Fruit fly (Drosophila melanogaster) whole organism, embryonic: ENCODE data around the gene geko.
A peak's percentile ranks its signal among the peaks of the same experiment; 100 is the strongest.

Source experiments
- B-H1 ChIP-seq: fragments of 200-800 bp; sonication (Bioruptor generic); IDR thresholded peaks from 3 replicates; pipeline ENCODE4 v1.3.6; 2022; ENCODE audit warnings: missing biosample characterization, missing genetic modification characterization
- BEAF-32 ChIP-seq: fragments of 200-800 bp; sonication (Bioruptor generic); optimal IDR thresholded peaks from 3 replicates; lab custom pipeline; 2017; ENCODE audit warnings: missing biosample characterization, missing genetic modification characterization, mild to moderate bottlenecking, moderate library complexity, missing genetic modification reagents
- Blimp-1 ChIP-seq: fragments of 200-800 bp; sonication (Bioruptor generic); optimal IDR thresholded peaks from 3 replicates; lab custom pipeline; 2018; ENCODE audit warnings: missing biosample characterization, missing genetic modification characterization, mild to moderate bottlenecking, moderate library complexity, missing genetic modification reagents
- CG15514 ChIP-seq: fragments of 200-800 bp; sonication (Bioruptor generic); optimal IDR thresholded peaks from 3 replicates; lab custom pipeline; 2017; ENCODE audit warnings: missing biosample characterization, missing genetic modification characterization, mild to moderate bottlenecking, moderate library complexity, missing genetic modification reagents
- CG17829 ChIP-seq: fragments of 200-800 bp; optimal IDR thresholded peaks from 2 replicates; lab custom pipeline; 2019; ENCODE audit warnings: missing biosample characterization, mild to moderate bottlenecking, missing genetic modification characterization, moderate library complexity
- CG18262 ChIP-seq: fragments of 200-800 bp; optimal IDR thresholded peaks from 3 replicates; lab custom pipeline; 2019; ENCODE audit warnings: missing biosample characterization, mild to moderate bottlenecking, missing genetic modification characterization, moderate library complexity
- CG2678 ChIP-seq: fragments of 200-800 bp; sonication (Bioruptor generic); optimal IDR thresholded peaks from 3 replicates; lab custom pipeline; 2019; ENCODE audit warnings: missing biosample characterization, mild to moderate bottlenecking, missing genetic modification characterization, moderate library complexity
- CG30020 ChIP-seq: fragments of 200-800 bp; optimal IDR thresholded peaks from 2 replicates; lab custom pipeline; 2019; ENCODE audit warnings: missing biosample characterization, mild to moderate bottlenecking, missing genetic modification characterization, moderate library complexity
- CG3281 ChIP-seq: fragments of 200-800 bp; sonication (Bioruptor generic); optimal IDR thresholded peaks from 3 replicates; lab custom pipeline; 2017; ENCODE audit warnings: missing biosample characterization, mild to moderate bottlenecking, missing genetic modification characterization
- CG33213 ChIP-seq: fragments of 200-800 bp; sonication (Bioruptor generic); optimal IDR thresholded peaks from 3 replicates; lab custom pipeline; 2016; ENCODE audit warnings: missing biosample characterization, missing genetic modification characterization
- CG4617 ChIP-seq: fragments of 200-800 bp; sonication (Bioruptor generic); optimal IDR thresholded peaks from 3 replicates; lab custom pipeline; 2016; ENCODE audit warnings: missing biosample characterization, missing genetic modification characterization, borderline replicate concordance
- CG5180 ChIP-seq: fragments of 200-800 bp; sonication (Bioruptor generic); optimal IDR thresholded peaks from 3 replicates; lab custom pipeline; 2017; ENCODE audit warnings: missing biosample characterization, missing genetic modification characterization, mild to moderate bottlenecking, moderate library complexity, missing genetic modification reagents
- CG8359 ChIP-seq: fragments of 200-800 bp; sonication (Bioruptor generic); optimal IDR thresholded peaks from 2 replicates; lab custom pipeline; 2017; ENCODE audit warnings: missing biosample characterization, mild to moderate bottlenecking, missing genetic modification characterization, borderline replicate concordance
- CG8944 ChIP-seq: fragments of 200-800 bp; sonication (Bioruptor generic); optimal IDR thresholded peaks from 3 replicates; lab custom pipeline; 2016; ENCODE audit warnings: missing biosample characterization, missing genetic modification characterization
- Dad ChIP-seq: fragments of 200-800 bp; sonication (Bioruptor generic); optimal IDR thresholded peaks from 3 replicates; lab custom pipeline; 2016; ENCODE audit warnings: missing biosample characterization, missing genetic modification characterization
- Dref ChIP-seq: fragments of 200-800 bp; sonication (Bioruptor generic); IDR thresholded peaks from 2 replicates; pipeline ENCODE4 v1.3.6; 2022; ENCODE audit warnings: missing biosample characterization, missing genetic modification characterization
- Drgx ChIP-seq: fragments of 200-800 bp; sonication (Bioruptor generic); IDR thresholded peaks from 2 replicates; pipeline ENCODE4 v1.3.6; 2022; ENCODE audit warnings: missing biosample characterization, missing genetic modification characterization
- Ets65A ChIP-seq: fragments of 200-800 bp; sonication (Bioruptor generic); peaks from one replicate; lab custom pipeline; 2016; ENCODE audit warnings: missing biosample characterization, missing genetic modification characterization
- H2.0 ChIP-seq: fragments of 200-800 bp; sonication (Bioruptor generic); IDR thresholded peaks from 2 replicates; pipeline ENCODE4 v1.3.6; 2022; ENCODE audit warnings: missing biosample characterization, missing genetic modification characterization
- Hey ChIP-seq: fragments of 200-800 bp; sonication (Bioruptor generic); optimal IDR thresholded peaks from 3 replicates; lab custom pipeline; 2018; ENCODE audit warnings: missing biosample characterization, mild to moderate bottlenecking, missing genetic modification characterization
- Lim3 ChIP-seq: fragments of 200-800 bp; sonication (Bioruptor generic); IDR thresholded peaks from 2 replicates; pipeline ENCODE4 v1.3.6; 2022; ENCODE audit warnings: missing biosample characterization, missing genetic modification characterization
- Med ChIP-seq: fragments of 200-800 bp; sonication (Bioruptor generic); peaks from one replicate; lab custom pipeline; 2016; ENCODE audit warnings: missing biosample characterization, missing genetic modification characterization, mild to moderate bottlenecking, inconsistent platforms, moderate library complexity
- Oli ChIP-seq: fragments of 200-800 bp; sonication (Bioruptor generic); optimal IDR thresholded peaks from 2 replicates; lab custom pipeline; 2018; ENCODE audit warnings: missing biosample characterization, mild to moderate bottlenecking, missing genetic modification characterization, moderate library complexity
- Ravus ChIP-seq: fragments of 200-800 bp; sonication (Bioruptor generic); IDR thresholded peaks from 2 replicates; pipeline ENCODE4 v1.3.6; 2022; ENCODE audit warnings: missing biosample characterization, missing genetic modification characterization
- Sry-β ChIP-seq: fragments of 200-800 bp; sonication (Bioruptor generic); optimal IDR thresholded peaks from 2 replicates; lab custom pipeline; 2018; ENCODE audit warnings: missing biosample characterization, mild to moderate bottlenecking, missing genetic modification characterization, moderate library complexity
- Stat92E ChIP-seq, 3 experiments: fragments of >200 bp in 2 of 3; fragments of 200-800 bp in 1 of 3; sonication (Bioruptor generic) in 1 of 3; optimal IDR thresholded peaks; 2 replicates each; lab custom pipeline; 2017 to 2019; ENCODE audit warnings: missing biosample characterization in 3 of 3, missing genetic modification characterization in 3 of 3, mild to moderate bottlenecking in 1 of 3, moderate library complexity in 1 of 3
- ac ChIP-seq: fragments of 200-800 bp; sonication (Bioruptor generic); optimal IDR thresholded peaks from 3 replicates; lab custom pipeline; 2017; ENCODE audit warnings: missing biosample characterization, mild to moderate bottlenecking, missing genetic modification characterization
- ap ChIP-seq: fragments of 200-800 bp; sonication (Bioruptor generic); IDR thresholded peaks from 2 replicates; pipeline ENCODE4 v1.3.6; 2022; ENCODE audit warnings: missing biosample characterization, missing genetic modification characterization
- chif ChIP-seq, 2 experiments: fragments of 200-800 bp; sonication (Bioruptor generic); optimal IDR thresholded peaks; 3 replicates each; lab custom pipeline; 2016; ENCODE audit warnings: missing biosample characterization in 2 of 2, missing genetic modification characterization in 2 of 2
- esg ChIP-seq: fragments of 200-800 bp; sonication (Bioruptor generic); conservative IDR thresholded peaks from 2 replicates; pipeline ENCODE4 v1.3.6; 2022; ENCODE audit warnings: missing biosample characterization, missing genetic modification characterization
- eyg ChIP-seq: fragments of 200-800 bp; sonication (Bioruptor generic); optimal IDR thresholded peaks from 3 replicates; lab custom pipeline; 2016; ENCODE audit warnings: missing biosample characterization, missing genetic modification characterization
- gsb ChIP-seq: fragments of 200-800 bp; sonication (Bioruptor generic); IDR thresholded peaks from 2 replicates; pipeline ENCODE4 v1.3.6; 2022; ENCODE audit warnings: missing biosample characterization, missing genetic modification characterization
- knrl ChIP-seq: fragments of 200-800 bp; sonication (Bioruptor generic); IDR thresholded peaks from 3 replicates; pipeline ENCODE4 v1.3.6; 2022; ENCODE audit warnings: missing biosample characterization, missing genetic modification characterization; ENCODE audit not compliant: partially characterized antibody
- nerfin-1 ChIP-seq: fragments of 200-800 bp; sonication (Bioruptor generic); optimal IDR thresholded peaks from 3 replicates; lab custom pipeline; 2019; ENCODE audit warnings: missing biosample characterization, mild to moderate bottlenecking, missing genetic modification characterization, moderate library complexity
- nom ChIP-seq: fragments of 200-800 bp; sonication (Bioruptor generic); optimal IDR thresholded peaks from 2 replicates; lab custom pipeline; 2017; ENCODE audit warnings: missing biosample characterization, missing genetic modification characterization, mild to moderate bottlenecking, moderate library complexity, missing genetic modification reagents
- peb ChIP-seq: fragments of 200-800 bp; sonication (Bioruptor generic); IDR thresholded peaks from 2 replicates; pipeline ENCODE4 v1.3.6; 2022; ENCODE audit warnings: missing biosample characterization, missing genetic modification characterization
- prd ChIP-seq, 3 experiments: fragments of >200 bp in 2 of 3; fragments of 200-800 bp in 1 of 3; sonication (Bioruptor generic) in 1 of 3; optimal IDR thresholded peaks in 2 of 3; IDR thresholded peaks in 1 of 3; 2 replicates in 2 of 3; 3 replicates in 1 of 3; pipeline versions ENCODE4 v1.3.6 to Lab custom; 2017 to 2022; ENCODE audit warnings: missing biosample characterization in 1 of 3, missing genetic modification characterization in 1 of 3
- sc ChIP-seq, 3 experiments: fragments of >200 bp in 2 of 3; fragments of 200-800 bp in 1 of 3; sonication (Bioruptor generic) in 1 of 3; optimal IDR thresholded peaks; 2 replicates in 2 of 3; 3 replicates in 1 of 3; lab custom pipeline; 2017; ENCODE audit warnings: mild to moderate bottlenecking in 1 of 3, missing biosample characterization in 1 of 3, missing genetic modification characterization in 1 of 3, missing genetic modification reagents in 1 of 3
- scrt ChIP-seq: fragments of 200-800 bp; sonication (Bioruptor generic); optimal IDR thresholded peaks from 2 replicates; lab custom pipeline; 2018; ENCODE audit warnings: missing biosample characterization, mild to moderate bottlenecking, missing genetic modification characterization, moderate library complexity
- sens-2 ChIP-seq: fragments of 200-800 bp; sonication (Bioruptor generic); IDR thresholded peaks from 2 replicates; pipeline ENCODE4 v1.3.6; 2022; ENCODE audit warnings: missing biosample characterization, missing genetic modification characterization
- sr ChIP-seq: fragments of 200-800 bp; sonication (Bioruptor generic); IDR thresholded peaks from 3 replicates; pipeline ENCODE4 v1.3.6; 2022; ENCODE audit warnings: missing biosample characterization, missing genetic modification characterization
- tin ChIP-seq: fragments of 200-800 bp; sonication (Bioruptor generic); optimal IDR thresholded peaks from 3 replicates; lab custom pipeline; 2016; ENCODE audit warnings: missing biosample characterization, missing genetic modification characterization
- tll ChIP-seq, 2 experiments: fragments of 200-800 bp in 1 of 2; fragments of >200 bp in 1 of 2; sonication (Bioruptor generic) in 1 of 2; optimal IDR thresholded peaks; 2 replicates each; lab custom pipeline; 2017 to 2019; ENCODE audit warnings: missing biosample characterization in 2 of 2, missing genetic modification characterization in 2 of 2, mild to moderate bottlenecking in 1 of 2, moderate library complexity in 1 of 2
- tna ChIP-seq: fragments of 200-800 bp; sonication (Bioruptor generic); IDR thresholded peaks from 2 replicates; pipeline ENCODE4 v1.3.6; 2022; ENCODE audit warnings: missing biosample characterization, missing genetic modification characterization; ENCODE audit not compliant: partially characterized antibody
- vnd ChIP-seq: fragments of 200-800 bp; sonication (Bioruptor generic); IDR thresholded peaks from 3 replicates; pipeline ENCODE4 v1.3.6; 2022; ENCODE audit warnings: missing biosample characterization, missing genetic modification characterization; ENCODE audit not compliant: partially characterized antibody

Gene geko

dm6 chr3L:18146833-18147232 is 7.6 kb downstream of the geko start:
- TF ChIP-seq CG4617 (GFP tag; lab: Kevin White, UChicago), result no peak
- peak; percentile 53 for TF ChIP-seq Drgx (GFP tag; lab: Robert Waterston, UW)

- TF ChIP-seq Hey (tag; lab: Kevin White, UChicago) (no peak), scrt (no peak), Ets65A (GFP tag; lab: Kevin White, UChicago) (peak; percentile 49), CG15514 (GFP tag; lab: Kevin White, UChicago) (peak; percentile 93), nom (GFP tag; lab: Kevin White, UChicago) (no peak), Dad (GFP tag; lab: Kevin White, UChicago) (no peak), BEAF-32 (no peak), Sry-β (GFP tag; lab: Kevin White, UChicago) (no peak), tll (GFP tag; optimal IDR thresholded peaks at IDR 0.05; lab: Kevin White, UChicago) (no peak), tin (no peak), tna (no peak), peb (GFP tag; lab: Robert Waterston, UW) (no peak), CG3281 (GFP tag; lab: Kevin White, UChicago) (no peak), Med (GFP tag; lab: Kevin White, UChicago) (peak; percentile 22)
Observed at dm6 chr3L:18147596-18147995, 8.4 kb downstream of the geko start.

- TF ChIP-seq Stat92E (GFP tag; optimal IDR thresholded peaks at IDR 0.05; lab: Kevin White, UChicago), result no peak
- TF ChIP-seq Lim3 (GFP tag; lab: Robert Waterston, UW), result 0 out of 2 replicates have a peak, but pooled peaks have one; percentile 44
- TF ChIP-seq H2.0 (GFP tag; lab: Robert Waterston, UW), result peak; percentile 78
- no peak for TF ChIP-seq prd (optimal IDR thresholded peaks at IDR 0.05; lab: Kevin White, UChicago)
- peak; percentile 83 for TF ChIP-seq prd (GFP tag; IDR thresholded peaks at IDR 0.05; lab: Robert Waterston, UW)
- TF ChIP-seq CG18262, result peak; percentile 91
- TF ChIP-seq CG33213, result peak; percentile 6
- TF ChIP-seq CG8359, result peak; percentile 60
- TF ChIP-seq knrl (GFP tag; lab: Robert Waterston, UW), result no peak
- no peak for TF ChIP-seq vnd
- TF ChIP-seq Oli, result peak; percentile 97
- TF ChIP-seq CG5180, result peak; percentile 89
- no peak for TF ChIP-seq sc (optimal IDR thresholded peaks at IDR 0.05; lab: Kevin White, UChicago)
- peak; percentile 79 for TF ChIP-seq sc (GFP tag; optimal IDR thresholded peaks at IDR 0.05; lab: Kevin White, UChicago)
- no peak for TF ChIP-seq Dref
- peak; percentile 66 for TF ChIP-seq CG30020
- TF ChIP-seq ap, result peak; percentile 72
- peak; percentile 92 for TF ChIP-seq nerfin-1 (tag; lab: Kevin White, UChicago)
- TF ChIP-seq chif (GFP tag; optimal IDR thresholded peaks at IDR 0.05; lab: Kevin White, UChicago), result peak; percentile 46 to 49
- 0 out of 3 replicates have a peak, but pooled peaks have one; percentile 25 for TF ChIP-seq sr (GFP tag; lab: Robert Waterston, UW)
- no peak for TF ChIP-seq CG8944 (GFP tag; lab: Kevin White, UChicago)
- TF ChIP-seq Dad (GFP tag; lab: Kevin White, UChicago), result peak; percentile 46
- peak; percentile 24; the same call in 1 of the 2 replicates for TF ChIP-seq sens-2 (GFP tag; lab: Robert Waterston, UW)
- TF ChIP-seq CG17829 (tag; lab: Kevin White, UChicago), result peak; percentile 91
- TF ChIP-seq gsb, result peak; percentile 80
- peak; percentile 97 for TF ChIP-seq CG2678 (tag; lab: Kevin White, UChicago)
- no peak for TF ChIP-seq eyg
- TF ChIP-seq B-H1, result peak; percentile 83; the same call in 2 of the 3 replicates
- TF ChIP-seq esg (GFP tag; lab: Robert Waterston, UW), result peak; percentile 92
- TF ChIP-seq Blimp-1 (GFP tag; lab: Kevin White, UChicago), result peak; percentile 84
- TF ChIP-seq Ravus (GFP tag; lab: Robert Waterston, UW), result peak; percentile 54
- TF ChIP-seq ac (GFP tag; lab: Kevin White, UChicago), result peak; percentile 14
Observed at dm6 chr3L:18148418-18148973, 9.3 kb downstream of the geko start, which contains the start of gene CG7330. CG7330 (plus strand) TSS chr3L:18148923.
